Fruit fly (Drosophila melanogaster) whole organism, embryonic: Measurements from ENCODE around the gene Ppcs.

Experiments
- Asciz ChIP-seq: fragments of 200-800 bp; sonication (Bioruptor generic); optimal IDR thresholded peaks from 2 replicates; lab custom pipeline; 2017; ENCODE audit warnings: missing biosample characterization, mild to moderate bottlenecking, missing genetic modification characterization, missing genetic modification reagents
- CG9797 ChIP-seq: fragments of 200-800 bp; sonication (Bioruptor generic); optimal IDR thresholded peaks from 3 replicates; lab custom pipeline; 2018; ENCODE audit warnings: missing biosample characterization, mild to moderate bottlenecking, missing genetic modification characterization
- HLH54F ChIP-seq: fragments of 200-800 bp; sonication (Bioruptor generic); optimal IDR thresholded peaks from 3 replicates; lab custom pipeline; 2016; ENCODE audit warnings: missing biosample characterization, missing genetic modification characterization
- ato ChIP-seq: fragments of 200-800 bp; sonication (Bioruptor generic); IDR thresholded peaks from 2 replicates; pipeline ENCODE4 v1.3.6; 2022; ENCODE audit warnings: missing biosample characterization, missing genetic modification characterization; ENCODE audit not compliant: partially characterized antibody
- dm ChIP-seq: fragments of 200-800 bp; sonication (Bioruptor generic); optimal IDR thresholded peaks from 3 replicates; lab custom pipeline; 2016; ENCODE audit warnings: missing biosample characterization, missing genetic modification characterization
- dpn ChIP-seq, 2 experiments: fragments of 200-800 bp; sonication (Bioruptor generic); optimal IDR thresholded peaks; 3 replicates each; lab custom pipeline; 2016; ENCODE audit warnings: missing biosample characterization in 2 of 2, missing genetic modification characterization in 2 of 2
- ham ChIP-seq: fragments of 200-800 bp; sonication (Bioruptor generic); IDR thresholded peaks from 2 replicates; pipeline ENCODE4 v1.3.6; 2022; ENCODE audit warnings: missing biosample characterization, missing genetic modification characterization
- nau ChIP-seq: fragments of 200-800 bp; sonication (Bioruptor generic); optimal IDR thresholded peaks from 3 replicates; lab custom pipeline; 2017; ENCODE audit warnings: missing biosample characterization, mild to moderate bottlenecking, missing genetic modification characterization, missing genetic modification reagents
- pho ChIP-seq: fragments of 200-800 bp; sonication (Bioruptor generic); optimal IDR thresholded peaks from 2 replicates; lab custom pipeline; 2016; ENCODE audit warnings: missing biosample characterization, missing genetic modification characterization
- tx ChIP-seq: fragments of 200-800 bp; sonication (Bioruptor generic); optimal IDR thresholded peaks from 2 replicates; lab custom pipeline; 2016; ENCODE audit warnings: missing biosample characterization, missing genetic modification characterization

DNA sequence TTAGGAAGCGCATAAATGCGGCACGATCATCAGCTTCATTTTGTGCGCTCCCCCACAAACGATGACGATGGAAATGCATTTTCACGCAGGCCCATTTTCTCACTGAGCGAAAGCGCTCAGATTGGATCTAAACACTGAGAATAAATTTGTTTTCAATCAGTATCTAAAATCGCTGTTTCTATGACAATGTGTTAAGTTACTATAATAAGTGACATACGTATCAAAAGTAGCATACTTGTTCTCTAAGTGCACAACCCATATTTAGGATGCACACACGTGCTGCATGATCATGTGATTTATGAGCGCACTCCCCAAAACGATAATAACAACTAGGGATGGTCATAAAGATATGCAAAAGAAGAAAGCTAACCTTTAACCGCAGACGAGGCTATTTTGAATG lies 39.6 kb downstream of the Ppcs start:
- no peak for TF ChIP-seq pho (GFP tag; lab: Kevin White, UChicago)
- no peak for TF ChIP-seq dm (GFP tag; lab: Kevin White, UChicago)
- no peak for TF ChIP-seq ham (GFP tag; lab: Robert Waterston, UW)
- no peak for TF ChIP-seq Asciz (GFP tag; lab: Kevin White, UChicago)
- no peak for TF ChIP-seq ato (GFP tag; lab: Robert Waterston, UW)
- TF ChIP-seq dpn (GFP tag; optimal IDR thresholded peaks at IDR 0.05; lab: Kevin White, UChicago), result no peak
- no peak for TF ChIP-seq nau
- no peak for TF ChIP-seq tx (GFP tag; lab: Kevin White, UChicago)
- TF ChIP-seq CG9797, result no peak
- no peak for TF ChIP-seq HLH54F (GFP tag; lab: Kevin White, UChicago)
